Worm (Caenorhabditis elegans) whole organism, young adult: ENCODE measurements around the gene C14C10.10.
A peak's percentile ranks its signal among the peaks of the same experiment; 100 is the strongest.

Source experiments
- B0035.1 ChIP-seq: sonication (generic microtip); optimal IDR thresholded peaks from 2 replicates; lab custom pipeline; 2016; ENCODE audit warnings: missing genetic modification characterization, mild to moderate bottlenecking, missing compliant biosample characterization, missing genotype, missing genetic modification reagents
- B0261.1 ChIP-seq: sonication (generic microtip); optimal IDR thresholded peaks from 2 replicates; lab custom pipeline; 2016; ENCODE audit warnings: mild to moderate bottlenecking, missing genetic modification characterization, moderate library complexity, missing compliant biosample characterization
- F10E7.11 ChIP-seq: sonication (generic microtip); optimal IDR thresholded peaks from 2 replicates; lab custom pipeline; 2017; ENCODE audit warnings: mild to moderate bottlenecking, missing genetic modification characterization, moderate library complexity, missing compliant biosample characterization
- F22D6.2 ChIP-seq: sonication (generic microtip); optimal IDR thresholded peaks from 2 replicates; lab custom pipeline; 2016; ENCODE audit warnings: mild to moderate bottlenecking, missing genetic modification characterization, missing compliant biosample characterization
- F33H1.4 ChIP-seq: fragments of 200-800 bp; sonication (Bioruptor generic); IDR thresholded peaks from 2 replicates; pipeline ENCODE4 v1.3.6; 2022; ENCODE audit warnings: missing genetic modification reagents, missing genetic modification characterization, missing compliant biosample characterization
- F52B5.7 ChIP-seq: sonication (generic microtip); optimal IDR thresholded peaks from 2 replicates; lab custom pipeline; 2016; ENCODE audit warnings: mild to moderate bottlenecking, missing genetic modification characterization, missing compliant biosample characterization
- T07F8.4 ChIP-seq: sonication (generic microtip); optimal IDR thresholded peaks from 2 replicates; lab custom pipeline; 2016; ENCODE audit warnings: mild to moderate bottlenecking, missing genetic modification characterization, moderate library complexity, missing compliant biosample characterization
- Y95B8A.8 ChIP-seq: fragments of 200-800 bp; sonication (Bioruptor generic); IDR thresholded peaks from 2 replicates; pipeline ENCODE4 v1.3.6; 2022; ENCODE audit warnings: missing genetic modification reagents, missing genetic modification characterization, missing compliant biosample characterization
- ZK185.1 ChIP-seq: sonication (generic microtip); optimal IDR thresholded peaks from 2 replicates; lab custom pipeline; 2016; ENCODE audit warnings: mild to moderate bottlenecking, missing genetic modification characterization, missing compliant biosample characterization; ENCODE audit not compliant: poor library complexity, severe bottlenecking
- atf-7 ChIP-seq: sonication (generic microtip); optimal IDR thresholded peaks from 2 replicates; lab custom pipeline; 2017; ENCODE audit warnings: mild to moderate bottlenecking, missing genetic modification characterization, missing compliant biosample characterization
- attf-3 ChIP-seq: fragments of 200-800 bp; sonication (Bioruptor generic); conservative IDR thresholded peaks from 2 replicates; pipeline ENCODE4 v1.3.6; 2022; ENCODE audit warnings: missing genetic modification reagents, missing genetic modification characterization, missing compliant biosample characterization
- attf-5 ChIP-seq: fragments of 200-800 bp; sonication (Bioruptor generic); optimal IDR thresholded peaks from 2 replicates; lab custom pipeline; 2018; ENCODE audit warnings: mild to moderate bottlenecking, missing genetic modification characterization, missing compliant biosample characterization
- bed-1 ChIP-seq: fragments of 200-800 bp; sonication (Bioruptor generic); IDR thresholded peaks from 2 replicates; pipeline ENCODE4 v1.3.6; 2022; ENCODE audit warnings: missing genetic modification reagents, missing genetic modification characterization, missing compliant biosample characterization
- cebp-1 ChIP-seq, 2 experiments: fragments of 200-800 bp in 1 of 2; sonication (Bioruptor generic) in 1 of 2; sonication (generic microtip) in 1 of 2; IDR thresholded peaks in 1 of 2; optimal IDR thresholded peaks in 1 of 2; 2 replicates each; pipeline versions ENCODE4 v1.3.6 to Lab custom; 2017 to 2022; ENCODE audit warnings: missing compliant biosample characterization in 2 of 2, missing genetic modification characterization in 2 of 2, mild to moderate bottlenecking in 1 of 2, missing genetic modification reagents in 1 of 2, moderate library complexity in 1 of 2
- ceh-100 ChIP-seq: fragments of 200-800 bp; sonication (Bioruptor generic); IDR thresholded peaks from 2 replicates; pipeline ENCODE4 v1.3.6; 2022; ENCODE audit warnings: missing genetic modification reagents, missing genetic modification characterization, missing compliant biosample characterization
- ceh-40 ChIP-seq: fragments of 200-800 bp; sonication (Bioruptor generic); IDR thresholded peaks from 2 replicates; pipeline ENCODE4 v1.3.6; 2022; ENCODE audit warnings: missing genetic modification characterization, missing compliant biosample characterization
- die-1 ChIP-seq: sonication (generic microtip); optimal IDR thresholded peaks from 2 replicates; lab custom pipeline; 2016; ENCODE audit warnings: missing genotype, mild to moderate bottlenecking, missing genetic modification characterization, missing compliant biosample characterization
- dox-1 ChIP-seq: fragments of 200-800 bp; sonication (Bioruptor generic); IDR thresholded peaks from 2 replicates; pipeline ENCODE4 v1.3.6; 2022; ENCODE audit warnings: missing genetic modification reagents, missing genetic modification characterization, missing compliant biosample characterization
- dpff-1 ChIP-seq: sonication (generic microtip); optimal IDR thresholded peaks from 2 replicates; lab custom pipeline; 2017; ENCODE audit warnings: mild to moderate bottlenecking, missing genetic modification characterization, missing compliant biosample characterization
- dpl-1 ChIP-seq: fragments of 150-350 bp; optimal IDR thresholded peaks from 2 replicates; lab custom pipeline; 2014; ENCODE audit warnings: missing biosample characterization, missing genetic modification reagents, missing genetic modification characterization
- ekl-4 ChIP-seq: fragments of 200-800 bp; sonication (Bioruptor generic); IDR thresholded peaks from 2 replicates; pipeline ENCODE4 v1.3.6; 2022; ENCODE audit warnings: missing genetic modification reagents, missing genetic modification characterization, missing compliant biosample characterization
- ets-4 ChIP-seq: fragments of 200-800 bp; sonication (Bioruptor generic); optimal IDR thresholded peaks from 2 replicates; lab custom pipeline; 2018; ENCODE audit warnings: mild to moderate bottlenecking, missing genetic modification characterization, missing compliant biosample characterization
- fkh-3 ChIP-seq: sonication (generic microtip); optimal IDR thresholded peaks from 2 replicates; lab custom pipeline; 2016; ENCODE audit warnings: mild to moderate bottlenecking, missing genetic modification characterization, missing compliant biosample characterization
- hmg-1.2 ChIP-seq: fragments of 200-800 bp; sonication (Bioruptor generic); IDR thresholded peaks from 2 replicates; pipeline ENCODE4 v1.3.6; 2022; ENCODE audit warnings: missing genetic modification reagents, missing genetic modification characterization, missing compliant biosample characterization
- hmg-20 ChIP-seq: fragments of 200-800 bp; sonication (Bioruptor generic); IDR thresholded peaks from 2 replicates; pipeline ENCODE4 v1.3.6; 2022; ENCODE audit warnings: missing genetic modification reagents, missing genetic modification characterization, missing compliant biosample characterization
- hsf-1 ChIP-seq: fragments of 200-800 bp; sonication (Bioruptor generic); IDR thresholded peaks from 2 replicates; pipeline ENCODE4 v1.3.6; 2022; ENCODE audit warnings: missing genetic modification reagents, missing genetic modification characterization, missing compliant biosample characterization
- lag-1 ChIP-seq: fragments of 200-800 bp; sonication (Bioruptor generic); IDR thresholded peaks from 2 replicates; pipeline ENCODE4 v1.3.6; 2022; ENCODE audit warnings: missing genetic modification reagents, missing genetic modification characterization, missing compliant biosample characterization
- lin-35 ChIP-seq, 3 experiments: fragments of 150-350 bp in 2 of 3; sonication (generic microtip) in 1 of 3; optimal IDR thresholded peaks; 2 replicates each; lab custom pipeline; 2014 to 2018; ENCODE audit warnings: missing biosample characterization in 3 of 3, missing genetic modification characterization in 3 of 3, missing genetic modification reagents in 3 of 3
- lin-40 ChIP-seq: sonication (generic microtip); optimal IDR thresholded peaks from 2 replicates; lab custom pipeline; 2016; ENCODE audit warnings: missing genetic modification characterization, mild to moderate bottlenecking, missing compliant biosample characterization, missing genotype, missing genetic modification reagents
- lsy-27 ChIP-seq: sonication (generic microtip); optimal IDR thresholded peaks from 2 replicates; lab custom pipeline; 2017; ENCODE audit warnings: missing genetic modification characterization, mild to moderate bottlenecking, missing compliant biosample characterization, antibody characterized with exemption, missing genotype, borderline replicate concordance; ENCODE audit not compliant: insufficient read depth
- nfya-1 ChIP-seq: sonication (generic microtip); optimal IDR thresholded peaks from 2 replicates; lab custom pipeline; 2017; ENCODE audit warnings: antibody characterized with exemption, missing compliant biosample characterization, missing genetic modification characterization, borderline replicate concordance; ENCODE audit not compliant: insufficient read depth
- nhr-80 ChIP-seq: sonication (generic microtip); optimal IDR thresholded peaks from 2 replicates; lab custom pipeline; 2016; ENCODE audit warnings: missing genetic modification characterization, missing compliant biosample characterization
- pha-4 ChIP-seq: fragments of 150-350 bp; sonication (generic microtip); optimal IDR thresholded peaks from 2 replicates; lab custom pipeline; 2014; ENCODE audit warnings: missing biosample characterization, missing genetic modification reagents, missing genetic modification characterization
- rcor-1 ChIP-seq: fragments of 200-800 bp; sonication (Bioruptor generic); IDR thresholded peaks from 2 replicates; pipeline ENCODE4 v1.3.6; 2022; ENCODE audit warnings: missing genetic modification reagents, missing genetic modification characterization, missing compliant biosample characterization
- rec-8 ChIP-seq, 2 experiments: sonication (generic microtip); optimal IDR thresholded peaks; 2 replicates each; lab custom pipeline; 2016; ENCODE audit warnings: mild to moderate bottlenecking in 2 of 2, missing genetic modification characterization in 2 of 2, missing genetic modification reagents in 2 of 2, missing genotype in 2 of 2, missing biosample characterization in 1 of 2, missing compliant biosample characterization in 1 of 2, moderate library complexity in 1 of 2
- rpc-1 ChIP-seq, 2 experiments: fragments of 150-350 bp in 1 of 2; sonication (generic microtip) in 1 of 2; optimal IDR thresholded peaks; 2 replicates each; lab custom pipeline; 2014 to 2018; ENCODE audit warnings: missing biosample characterization in 1 of 2, missing genetic modification characterization in 1 of 2, missing genetic modification reagents in 1 of 2, missing genotype in 1 of 2
- snpc-1.1 ChIP-seq: sonication (generic microtip); optimal IDR thresholded peaks from 2 replicates; lab custom pipeline; 2017; ENCODE audit warnings: missing genetic modification characterization, mild to moderate bottlenecking, missing compliant biosample characterization, antibody characterized with exemption, moderate library complexity, missing genotype, missing genetic modification reagents; ENCODE audit not compliant: insufficient read depth
- snpc-3.4 ChIP-seq: sonication (generic microtip); optimal IDR thresholded peaks from 2 replicates; lab custom pipeline; 2017; ENCODE audit warnings: missing genetic modification characterization, mild to moderate bottlenecking, missing compliant biosample characterization, antibody characterized with exemption, moderate library complexity, missing genotype, missing genetic modification reagents
- snpc-4 ChIP-seq, 5 experiments: fragments of 150-350 bp in 1 of 5; sonication (generic microtip) in 4 of 5; optimal IDR thresholded peaks; 2 replicates each; lab custom pipeline; 2014 to 2018; ENCODE audit warnings: missing genetic modification characterization in 5 of 5, missing biosample characterization in 3 of 5, antibody characterized with exemption in 2 of 5, mild to moderate bottlenecking in 2 of 5, missing compliant biosample characterization in 2 of 5, missing genotype in 2 of 5, moderate library complexity in 2 of 5, missing genetic modification reagents in 1 of 5
- tbp1 ChIP-seq: fragments of 200-800 bp; sonication (Bioruptor generic); optimal IDR thresholded peaks from 2 replicates; lab custom pipeline; 2018; ENCODE audit warnings: mild to moderate bottlenecking, missing genetic modification characterization, missing compliant biosample characterization
- ztf-22 ChIP-seq: fragments of 200-800 bp; sonication (Bioruptor generic); optimal IDR thresholded peaks from 2 replicates; lab custom pipeline; 2018; ENCODE audit warnings: mild to moderate bottlenecking, missing genetic modification characterization, moderate library complexity, missing compliant biosample characterization
- ztf-28 ChIP-seq: fragments of 200-800 bp; sonication (Bioruptor generic); IDR thresholded peaks from 2 replicates; pipeline ENCODE4 v1.3.6; 2022; ENCODE audit warnings: missing genetic modification reagents, missing genetic modification characterization, missing compliant biosample characterization

Gene C14C10.10

ce11 chrV:12637764-12638502 is 39.0 kb upstream of the C14C10.10 start:
- no peak for TF ChIP-seq fkh-3 (tag; lab: Kevin White, UChicago)
- no peak for TF ChIP-seq dox-1 (GFP tag; lab: Robert Waterston, UW)
- TF ChIP-seq ztf-22 (GFP tag; lab: Kevin White, UChicago), result peak; percentile 31
- no peak for TF ChIP-seq lin-35 (GFP tag; optimal IDR thresholded peaks at IDR 0.05; lab: Kevin White, UChicago)
- peak; percentile 0 for TF ChIP-seq atf-7
- no peak for TF ChIP-seq rec-8 (tag; optimal IDR thresholded peaks at IDR 0.05; lab: Kevin White, UChicago)
- TF ChIP-seq nhr-80 (tag; lab: Kevin White, UChicago), result peak; percentile 70
- peak; percentile 16 for TF ChIP-seq ZK185.1 (tag; lab: Kevin White, UChicago)
- TF ChIP-seq rpc-1 (optimal IDR thresholded peaks at IDR 0.05; lab: Kevin White, UChicago), result no peak
- no peak for TF ChIP-seq rpc-1 (tag; optimal IDR thresholded peaks at IDR 0.05; lab: Kevin White, UChicago)
- no peak for TF ChIP-seq hsf-1 (GFP tag; lab: Robert Waterston, UW)
- peak; percentile 14; the same call in 1 of the 2 replicates for TF ChIP-seq rcor-1 (GFP tag; lab: Robert Waterston, UW)

- TF ChIP-seq ceh-100 (GFP tag; lab: Robert Waterston, UW), result no peak
- peak; percentile 55 for TF ChIP-seq attf-5 (GFP tag; lab: Kevin White, UChicago)
- TF ChIP-seq dpl-1 (GFP tag; lab: Kevin White, UChicago), result no peak
- peak; percentile 50; the same call in 1 of the 2 replicates for TF ChIP-seq hmg-1.2
- no peak for TF ChIP-seq ztf-28
- peak; percentile 82 for TF ChIP-seq F22D6.2 (tag; lab: Kevin White, UChicago)
- no peak for TF ChIP-seq T07F8.4 (tag; lab: Kevin White, UChicago)
- TF ChIP-seq bed-1 (GFP tag; lab: Robert Waterston, UW), result no peak
- no peak for TF ChIP-seq lag-1
- TF ChIP-seq F52B5.7, result no peak
- no peak for TF ChIP-seq dpff-1 (tag; lab: Kevin White, UChicago)
- TF ChIP-seq nfya-1 (tag; lab: Kevin White, UChicago), result no peak
- no peak for TF ChIP-seq F10E7.11 (tag; lab: Kevin White, UChicago)
- no peak for TF ChIP-seq snpc-3.4 (tag; lab: Kevin White, UChicago)
- TF ChIP-seq ets-4 (GFP tag; lab: Kevin White, UChicago), result peak; percentile 11
- no peak for TF ChIP-seq snpc-1.1 (tag; lab: Kevin White, UChicago)
- TF ChIP-seq attf-3 (GFP tag; lab: Robert Waterston, UW), result no peak
- peak; percentile 67 for TF ChIP-seq lin-40 (tag; lab: Kevin White, UChicago)
- peak; percentile 50; the same call in 1 of the 2 replicates for TF ChIP-seq hsf-1 (GFP tag; lab: Robert Waterston, UW)
- TF ChIP-seq atf-7, result peak; percentile 60
- TF ChIP-seq B0035.1 (tag; lab: Kevin White, UChicago), result no peak
- no peak for TF ChIP-seq ceh-40 (GFP tag; lab: Robert Waterston, UW)
- TF ChIP-seq ekl-4 (GFP tag; lab: Robert Waterston, UW), result peak; percentile 46; the same call in 1 of the 2 replicates
- no peak for TF ChIP-seq F33H1.4 (GFP tag; lab: Robert Waterston, UW)
- TF ChIP-seq fkh-3 (tag; lab: Kevin White, UChicago), result no peak
- no peak for TF ChIP-seq cebp-1 (GFP tag; IDR thresholded peaks at IDR 0.05; lab: Robert Waterston, UW)
- peak; percentile 64 for TF ChIP-seq cebp-1 (tag; optimal IDR thresholded peaks at IDR 0.05; lab: Kevin White, UChicago)
- TF ChIP-seq lsy-27 (tag; lab: Kevin White, UChicago), result no peak
- no peak for TF ChIP-seq B0261.1 (tag; lab: Kevin White, UChicago)
- TF ChIP-seq lin-35 (GFP tag; optimal IDR thresholded peaks at IDR 0.05; lab: Kevin White, UChicago), result peak in 1 of 3 experiments; percentile 18
- TF ChIP-seq Y95B8A.8 (GFP tag; lab: Robert Waterston, UW), result no peak
- no peak for TF ChIP-seq hmg-20 (GFP tag; lab: Robert Waterston, UW)
- TF ChIP-seq tbp1 (GFP tag; lab: Kevin White, UChicago), result peak; percentile 31
- peak; percentile 5 for TF ChIP-seq die-1 (tag; lab: Kevin White, UChicago)
- peak; percentile 39 for TF ChIP-seq pha-4
- no peak for TF ChIP-seq snpc-4 (GFP tag; optimal IDR thresholded peaks at IDR 0.05; lab: Kevin White, UChicago)
- TF ChIP-seq snpc-4 (tag; optimal IDR thresholded peaks at IDR 0.05; lab: Kevin White, UChicago), result peak in 1 of 4 experiments; percentile 20
These were observed 38.3 kb upstream of the C14C10.10 start, which contains the start of gene F56H9.2 for ce11 chrV:12637238-12637690. Gene F56H9.2 (plus strand): TSS chrV:12637663.
